Worm (Caenorhabditis elegans) whole organism, L4 larva: ENCODE measurements around the gene F57C7.4.

ENCODE experiments used
- D1046.2 ChIP-seq: fragments of 200-800 bp; sonication (Bioruptor generic); IDR thresholded peaks from 2 replicates; pipeline ENCODE4 v1.3.6; 2022; ENCODE audit warnings: missing genetic modification characterization, missing compliant biosample characterization
- F10B5.3 ChIP-seq: sonication (generic microtip); optimal IDR thresholded peaks from 2 replicates; lab custom pipeline; 2016; ENCODE audit warnings: mild to moderate bottlenecking, missing genetic modification characterization, missing compliant biosample characterization
- F26F4.8 ChIP-seq: fragments of 200-800 bp; sonication (Bioruptor generic); conservative IDR thresholded peaks from 2 replicates; pipeline ENCODE4 v1.3.6; 2022; ENCODE audit warnings: missing genetic modification characterization, missing compliant biosample characterization
- F37D6.2 ChIP-seq: sonication (generic microtip); optimal IDR thresholded peaks from 2 replicates; lab custom pipeline; 2016; ENCODE audit warnings: mild to moderate bottlenecking, missing genetic modification characterization, missing compliant biosample characterization
- T26A8.4 ChIP-seq: fragments of 200-800 bp; sonication (Bioruptor generic); IDR thresholded peaks from 2 replicates; pipeline ENCODE4 v1.3.6; 2022; ENCODE audit warnings: missing genetic modification characterization, missing compliant biosample characterization
- Y105C5A.15 ChIP-seq: fragments of 200-800 bp; sonication (Bioruptor generic); IDR thresholded peaks from 2 replicates; pipeline ENCODE4 v1.3.6; 2022; ENCODE audit warnings: missing genetic modification characterization, missing compliant biosample characterization
- ZK546.5 ChIP-seq, 2 experiments: sonication (generic microtip); optimal IDR thresholded peaks; 2 replicates each; lab custom pipeline; 2017; ENCODE audit warnings: missing biosample characterization in 2 of 2, missing genetic modification characterization in 2 of 2
- ama-1 ChIP-seq: fragments of 150-350 bp; optimal IDR thresholded peaks from 2 replicates; lab custom pipeline; 2014; ENCODE audit warnings: inconsistent platforms, mixed read lengths
- arid-1 ChIP-seq: fragments of 200-800 bp; sonication (Bioruptor generic); conservative IDR thresholded peaks from 2 replicates; pipeline ENCODE4 v1.3.6; 2022; ENCODE audit warnings: missing genetic modification reagents, missing genetic modification characterization, missing compliant biosample characterization
- ceh-28 ChIP-seq: fragments of 150-350 bp; optimal IDR thresholded peaks from 2 replicates; lab custom pipeline; 2014; ENCODE audit warnings: missing biosample characterization, missing genetic modification reagents, missing genetic modification characterization
- ceh-32 ChIP-seq: sonication (generic microtip); optimal IDR thresholded peaks from 2 replicates; lab custom pipeline; 2016; ENCODE audit warnings: mild to moderate bottlenecking, missing genetic modification characterization, missing compliant biosample characterization; ENCODE audit not compliant: poor library complexity
- ceh-62 ChIP-seq: sonication (generic microtip); optimal IDR thresholded peaks from 2 replicates; lab custom pipeline; 2017; ENCODE audit warnings: missing biosample characterization, missing genetic modification characterization
- cey-2 ChIP-seq: sonication (generic microtip); optimal IDR thresholded peaks from 3 replicates; lab custom pipeline; 2017; ENCODE audit warnings: missing genetic modification characterization, mild to moderate bottlenecking, missing compliant biosample characterization, antibody characterized with exemption, borderline replicate concordance; ENCODE audit not compliant: insufficient read depth
- daf-19 ChIP-seq: fragments of 200-800 bp; sonication (Bioruptor generic); conservative IDR thresholded peaks from 2 replicates; pipeline ENCODE4 v1.3.6; 2022; ENCODE audit warnings: missing genetic modification characterization, missing compliant biosample characterization
- dmd-9 ChIP-seq: fragments of 200-800 bp; sonication (Bioruptor generic); IDR thresholded peaks from 2 replicates; pipeline ENCODE4 v1.3.6; 2022; ENCODE audit warnings: missing genetic modification reagents, missing genetic modification characterization, missing compliant biosample characterization
- fkh-10 ChIP-seq: fragments of 150-350 bp; optimal IDR thresholded peaks from 2 replicates; lab custom pipeline; 2014; ENCODE audit warnings: missing biosample characterization, missing genetic modification reagents, missing genetic modification characterization
- hif-1 ChIP-seq, 2 experiments: sonication (generic microtip); optimal IDR thresholded peaks; 2 replicates each; lab custom pipeline; 2016 to 2017; ENCODE audit warnings: missing compliant biosample characterization in 2 of 2, missing genetic modification characterization in 2 of 2, missing genetic modification reagents in 2 of 2, missing genotype in 2 of 2, mild to moderate bottlenecking in 1 of 2
- hlh-30 ChIP-seq: sonication (generic microtip); optimal IDR thresholded peaks from 2 replicates; lab custom pipeline; 2017; ENCODE audit warnings: antibody characterized with exemption, mild to moderate bottlenecking, missing genetic modification characterization, missing compliant biosample characterization; ENCODE audit not compliant: insufficient read depth
- hmg-1.1 ChIP-seq: fragments of 200-800 bp; sonication (Bioruptor generic); IDR thresholded peaks from 2 replicates; pipeline ENCODE4 v1.3.6; 2022; ENCODE audit warnings: missing genetic modification reagents, missing genetic modification characterization, missing compliant biosample characterization
- jun-1 ChIP-seq: fragments of 150-350 bp; optimal IDR thresholded peaks from 2 replicates; lab custom pipeline; 2014; ENCODE audit warnings: missing biosample characterization, missing genetic modification reagents, missing genetic modification characterization
- lin-1 ChIP-seq: fragments of 200-800 bp; sonication (Bioruptor generic); IDR thresholded peaks from 2 replicates; pipeline ENCODE4 v1.3.6; 2022; ENCODE audit warnings: missing genetic modification reagents, missing genetic modification characterization, missing compliant biosample characterization
- lin-15B ChIP-seq: fragments of 150-350 bp; sonication (generic microtip); optimal IDR thresholded peaks from 3 replicates; lab custom pipeline; 2014; ENCODE audit warnings: missing biosample characterization, missing genetic modification characterization
- lin-29 ChIP-seq: fragments of 200-800 bp; sonication (Bioruptor generic); IDR thresholded peaks from 2 replicates; pipeline ENCODE4 v1.3.6; 2022; ENCODE audit warnings: missing genetic modification reagents, missing genetic modification characterization, missing compliant biosample characterization
- lin-38 ChIP-seq: fragments of 200-800 bp; sonication (Bioruptor generic); IDR thresholded peaks from 2 replicates; pipeline ENCODE4 v1.3.6; 2022; ENCODE audit warnings: missing genetic modification reagents, missing genetic modification characterization, missing compliant biosample characterization
- mdl-1 ChIP-seq, 2 experiments: fragments of 150-350 bp in 1 of 2; sonication (generic microtip) in 1 of 2; optimal IDR thresholded peaks; 2 replicates each; lab custom pipeline; 2014 to 2017; ENCODE audit warnings: missing biosample characterization in 2 of 2, missing genetic modification characterization in 2 of 2
- mep-1 ChIP-seq: fragments of 150-350 bp; sonication (generic microtip); optimal IDR thresholded peaks from 3 replicates; lab custom pipeline; 2014; ENCODE audit warnings: missing biosample characterization, missing genetic modification characterization
- mes-2 ChIP-seq: sonication (generic microtip); optimal IDR thresholded peaks from 2 replicates; lab custom pipeline; 2016; ENCODE audit warnings: missing genotype, mild to moderate bottlenecking, missing genetic modification characterization, missing compliant biosample characterization; ENCODE audit not compliant: poor library complexity, severe bottlenecking
- mxl-3 ChIP-seq: fragments of 200-800 bp; sonication (Bioruptor generic); optimal IDR thresholded peaks from 2 replicates; lab custom pipeline; 2018; ENCODE audit warnings: mild to moderate bottlenecking, missing genetic modification characterization, missing compliant biosample characterization
- nhr-10 ChIP-seq: fragments of 150-350 bp; optimal IDR thresholded peaks from 2 replicates; lab custom pipeline; 2014; ENCODE audit warnings: missing biosample characterization, missing genetic modification characterization
- nhr-11 ChIP-seq: fragments of 150-350 bp; optimal IDR thresholded peaks from 2 replicates; lab custom pipeline; 2014; ENCODE audit warnings: missing biosample characterization, missing genetic modification characterization
- nhr-237 ChIP-seq: sonication (generic microtip); optimal IDR thresholded peaks from 2 replicates; lab custom pipeline; 2017; ENCODE audit warnings: missing biosample characterization, missing genetic modification characterization
- nhr-25 ChIP-seq: sonication (generic microtip); optimal IDR thresholded peaks from 2 replicates; lab custom pipeline; 2017; ENCODE audit warnings: missing genetic modification characterization, mild to moderate bottlenecking, missing compliant biosample characterization, antibody characterized with exemption, moderate library complexity, borderline replicate concordance; ENCODE audit not compliant: insufficient read depth
- nhr-42 ChIP-seq: fragments of 200-800 bp; sonication (Bioruptor generic); IDR thresholded peaks from 2 replicates; pipeline ENCODE4 v1.3.6; 2022; ENCODE audit warnings: missing genetic modification characterization, missing compliant biosample characterization
- nhr-6 ChIP-seq: fragments of 150-350 bp; optimal IDR thresholded peaks from 2 replicates; lab custom pipeline; 2014; ENCODE audit warnings: missing biosample characterization, missing genetic modification characterization
- php-3 ChIP-seq: fragments of 200-800 bp; sonication (Bioruptor generic); IDR thresholded peaks from 2 replicates; pipeline ENCODE4 v1.3.6; 2022; ENCODE audit warnings: missing genetic modification reagents, missing genetic modification characterization, missing compliant biosample characterization
- pqm-1 ChIP-seq: sonication (generic microtip); optimal IDR thresholded peaks from 2 replicates; lab custom pipeline; 2017; ENCODE audit warnings: missing biosample characterization, missing genetic modification characterization
- rbr-2 ChIP-seq: sonication (generic microtip); optimal IDR thresholded peaks from 2 replicates; lab custom pipeline; 2016; ENCODE audit warnings: missing genotype, missing genetic modification characterization, missing compliant biosample characterization
- saeg-2 ChIP-seq: fragments of 200-800 bp; sonication (Bioruptor generic); IDR thresholded peaks from 2 replicates; pipeline ENCODE4 v1.3.6; 2022; ENCODE audit warnings: missing genetic modification reagents, missing genetic modification characterization, missing compliant biosample characterization
- sdz-12 ChIP-seq: fragments of 200-800 bp; sonication (Bioruptor generic); optimal IDR thresholded peaks from 2 replicates; lab custom pipeline; 2018; ENCODE audit warnings: mild to moderate bottlenecking, missing genetic modification characterization, missing compliant biosample characterization
- set-16 ChIP-seq: fragments of 200-800 bp; sonication (Bioruptor generic); IDR thresholded peaks from 2 replicates; pipeline ENCODE4 v1.3.6; 2022; ENCODE audit warnings: missing genetic modification reagents, missing genetic modification characterization, missing compliant biosample characterization
- snpc-4 ChIP-seq: fragments of 150-350 bp; optimal IDR thresholded peaks from 2 replicates; lab custom pipeline; 2014; ENCODE audit warnings: missing biosample characterization, missing genetic modification characterization
- spr-1 ChIP-seq: sonication (generic microtip); optimal IDR thresholded peaks from 2 replicates; lab custom pipeline; 2016; ENCODE audit warnings: mild to moderate bottlenecking, missing genetic modification characterization, missing compliant biosample characterization
- tra-1 ChIP-seq: fragments of 200-800 bp; sonication (Bioruptor generic); IDR thresholded peaks from 2 replicates; pipeline ENCODE4 v1.3.6; 2022; ENCODE audit warnings: missing genetic modification reagents, missing genetic modification characterization, missing compliant biosample characterization
- unc-130 ChIP-seq: sonication (generic microtip); optimal IDR thresholded peaks from 2 replicates; lab custom pipeline; 2016; ENCODE audit warnings: missing genetic modification reagents, missing genetic modification characterization, missing compliant biosample characterization
- unc-62 ChIP-seq, 3 experiments: fragments of 150-350 bp in 1 of 3; sonication (generic microtip); optimal IDR thresholded peaks in 2 of 3; peaks in 1 of 3; 1 replicate in 1 of 3; 2 replicates in 2 of 3; lab custom pipeline; 2014 to 2017; ENCODE audit warnings: missing biosample characterization in 3 of 3, missing genetic modification characterization in 3 of 3, missing genetic modification reagents in 3 of 3, missing genotype in 1 of 3
- zag-1 ChIP-seq: fragments of 150-350 bp; optimal IDR thresholded peaks from 2 replicates; lab custom pipeline; 2014; ENCODE audit warnings: missing biosample characterization, missing genetic modification characterization
- zfp-3 ChIP-seq: fragments of 200-800 bp; sonication (Bioruptor generic); conservative IDR thresholded peaks from 2 replicates; pipeline ENCODE4 v1.3.6; 2022; ENCODE audit warnings: missing genetic modification reagents, missing genetic modification characterization, missing compliant biosample characterization
- ztf-7 ChIP-seq: fragments of 150-350 bp; optimal IDR thresholded peaks from 2 replicates; lab custom pipeline; 2014; ENCODE audit warnings: missing biosample characterization, missing genetic modification characterization

F57C7.4 gene

DNA sequence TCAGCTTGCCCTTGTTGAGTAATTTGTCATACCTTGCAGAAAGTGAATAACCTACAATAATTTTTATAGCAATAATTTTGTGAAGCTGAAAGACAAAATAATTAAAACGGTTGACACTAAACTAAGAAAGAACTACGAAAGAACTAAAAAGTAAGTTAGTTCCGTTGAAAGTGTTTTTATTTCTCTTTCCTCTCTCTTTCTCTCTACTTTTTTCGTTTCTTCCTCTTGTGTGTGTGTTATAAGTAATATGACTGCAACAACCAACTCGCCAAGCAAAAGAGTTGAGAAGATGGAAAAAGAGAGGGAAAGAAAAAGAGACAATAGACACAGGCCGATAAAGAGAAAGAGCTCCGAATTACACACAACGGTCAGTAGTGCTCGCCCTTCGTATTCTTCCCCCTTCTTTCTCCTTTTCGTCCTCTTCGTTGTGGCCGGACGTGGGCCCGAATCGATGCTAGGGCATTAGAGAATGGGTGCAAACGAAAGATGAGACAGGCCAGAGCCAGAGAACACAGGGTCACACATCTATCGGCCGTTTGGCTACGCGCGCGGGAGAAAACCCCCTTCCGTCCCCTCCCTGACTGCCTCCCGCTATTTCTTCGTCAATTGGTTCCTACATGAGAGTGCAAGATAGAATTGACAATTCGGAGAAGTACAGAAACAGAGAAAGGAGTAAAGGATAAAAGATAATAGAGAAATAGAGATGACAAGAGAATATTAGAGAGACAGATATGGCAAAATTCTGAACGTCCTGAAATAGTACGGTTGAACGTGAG is 34.0 kb downstream of the F57C7.4 start, which contains the start of gene syd-2 (continued):
- TF ChIP-seq spr-1 (tag; lab: Kevin White, UChicago) (peak; percentile 36), pqm-1 (tag; lab: Kevin White, UChicago) (peak; percentile 60), F37D6.2 (tag; lab: Kevin White, UChicago) (peak; percentile 56), sdz-12 (no peak), lin-38 (GFP tag; lab: Robert Waterston, UW) (no peak), tra-1 (GFP tag; lab: Robert Waterston, UW) (peak; percentile 80), dmd-9 (GFP tag; lab: Robert Waterston, UW) (0 out of 2 replicates have a peak, but pooled peaks have one; percentile 8), T26A8.4 (GFP tag; lab: Robert Waterston, UW) (0 out of 2 replicates have a peak, but pooled peaks have one; percentile 56), F26F4.8 (GFP tag; lab: Robert Waterston, UW) (no peak), D1046.2 (GFP tag; lab: Robert Waterston, UW) (0 out of 2 replicates have a peak, but pooled peaks have one; percentile 16), ama-1 (lab: Kevin White, UChicago) (no peak), nhr-11 (tag; lab: Kevin White, UChicago) (peak; percentile 57), lin-1 (GFP tag; lab: Robert Waterston, UW) (no peak), ZK546.5 (tag; optimal IDR thresholded peaks at IDR 0.05; lab: Kevin White, UChicago) (no peak), hif-1 (tag; optimal IDR thresholded peaks at IDR 0.05; lab: Kevin White, UChicago) (peak in 1 of 2 experiments; percentile 42), nhr-42 (0 out of 2 replicates have a peak, but pooled peaks have one; percentile 46), unc-62 (GFP tag; optimal IDR thresholded peaks at IDR 0.05 in 1 of 2; lab: Kevin White, UChicago) (peak in 1 of 2 experiments; percentile 98), unc-62 (tag; optimal IDR thresholded peaks at IDR 0.05; lab: Kevin White, UChicago) (no peak), Y105C5A.15 (GFP tag; lab: Robert Waterston, UW) (no peak), ceh-62 (tag; lab: Kevin White, UChicago) (no peak), rbr-2 (tag; lab: Kevin White, UChicago) (peak; percentile 80), nhr-25 (tag; lab: Kevin White, UChicago) (peak; percentile 11), arid-1 (GFP tag; lab: Robert Waterston, UW) (0 out of 2 replicates have a peak, but pooled peaks have one; percentile 42), unc-130 (no peak), mxl-3 (GFP tag; lab: Kevin White, UChicago) (peak; percentile 34), hmg-1.1 (GFP tag; lab: Robert Waterston, UW) (peak; percentile 77), snpc-4 (tag; lab: Kevin White, UChicago) (no peak), daf-19 (GFP tag; lab: Robert Waterston, UW) (no peak), set-16 (GFP tag; lab: Robert Waterston, UW) (peak; percentile 78), hlh-30 (peak; percentile 70), mdl-1 (tag; optimal IDR thresholded peaks at IDR 0.05; lab: Kevin White, UChicago) (peak; percentile 57 to 84), ceh-32 (tag; lab: Kevin White, UChicago) (no peak), F10B5.3 (tag; lab: Kevin White, UChicago) (no peak), mes-2 (tag; lab: Kevin White, UChicago) (peak; percentile 34), ztf-7 (tag; lab: Kevin White, UChicago) (peak; percentile 1), nhr-10 (tag; lab: Kevin White, UChicago) (no peak), jun-1 (tag; lab: Kevin White, UChicago) (no peak), cey-2 (tag; lab: Kevin White, UChicago) (no peak), nhr-6 (peak; percentile 54), ceh-28 (tag; lab: Kevin White, UChicago) (peak; percentile 63), php-3 (no peak), zfp-3 (no peak), lin-29 (GFP tag; lab: Robert Waterston, UW) (no peak), saeg-2 (GFP tag; lab: Robert Waterston, UW) (no peak), mep-1 (tag; lab: Kevin White, UChicago) (peak; percentile 89), nhr-237 (tag; lab: Kevin White, UChicago) (no peak), fkh-10 (GFP tag; lab: Kevin White, UChicago) (peak; percentile 85), lin-15B (tag; lab: Kevin White, UChicago) (no peak), zag-1 (tag; lab: Kevin White, UChicago) (no peak)
